Fruit fly (Drosophila melanogaster) whole organism, wandering third instar larva: ENCODE data around the gene CG33253.
A peak's percentile ranks its signal among the peaks of the same experiment; 100 is the strongest.

Source experiments
- Hr78 ChIP-seq: fragments of >200 bp; optimal IDR thresholded peaks from 2 replicates; lab custom pipeline; 2017; ENCODE audit warnings: missing biosample characterization, missing genetic modification characterization
- Hr83 ChIP-seq: fragments of 200-300 bp; sonication (Bioruptor generic); optimal IDR thresholded peaks from 2 replicates; lab custom pipeline; 2016; ENCODE audit warnings: missing biosample characterization, mild to moderate bottlenecking, missing genetic modification characterization, moderate library complexity; ENCODE audit not compliant: poor library complexity, severe bottlenecking
- N ChIP-seq: fragments of >200 bp; optimal IDR thresholded peaks from 2 replicates; lab custom pipeline; 2018; ENCODE audit warnings: missing biosample characterization, missing external identifiers, missing genetic modification characterization
- OdsH ChIP-seq: fragments of 200-800 bp; sonication (Bioruptor generic); optimal IDR thresholded peaks from 2 replicates; lab custom pipeline; 2016; ENCODE audit warnings: missing biosample characterization, mild to moderate bottlenecking, missing genetic modification characterization
- br ChIP-seq: fragments of 200-800 bp; sonication (Bioruptor generic); optimal IDR thresholded peaks from 2 replicates; lab custom pipeline; 2016; ENCODE audit warnings: missing biosample characterization, missing genetic modification characterization
- fru ChIP-seq: fragments of 200-800 bp; sonication (Bioruptor generic); optimal IDR thresholded peaks from 3 replicates; lab custom pipeline; 2016; ENCODE audit warnings: missing biosample characterization, mild to moderate bottlenecking, missing genetic modification characterization
- h ChIP-seq: fragments of 200-800 bp; sonication (Bioruptor generic); optimal IDR thresholded peaks from 3 replicates; lab custom pipeline; 2016; ENCODE audit warnings: missing biosample characterization, mild to moderate bottlenecking, missing genetic modification characterization
- rgr ChIP-seq: fragments of 200-800 bp; sonication (Bioruptor generic); optimal IDR thresholded peaks from 3 replicates; lab custom pipeline; 2016; ENCODE audit warnings: missing biosample characterization, mild to moderate bottlenecking, missing genetic modification characterization

- peak; percentile 92 for TF ChIP-seq fru (GFP tag; lab: Kevin White, UChicago)
- TF ChIP-seq Hr83 (GFP tag; lab: Kevin White, UChicago), result no peak
- TF ChIP-seq br (GFP tag; lab: Kevin White, UChicago), result peak; percentile 92
- peak; percentile 90 for TF ChIP-seq h (GFP tag; lab: Kevin White, UChicago)
- no peak for TF ChIP-seq Hr78
- TF ChIP-seq OdsH (GFP tag; lab: Kevin White, UChicago), result peak; percentile 85
- peak; percentile 89 for TF ChIP-seq rgr (GFP tag; lab: Kevin White, UChicago)
- TF ChIP-seq N (GFP tag; lab: Kevin White, UChicago), result no peak
Observed at dm6 chrX:19154998-19155397, 28.2 kb upstream of the CG33253 start.
